Fruit fly (Drosophila melanogaster) Kc167 (cell line): ENCODE results near the gene CG12983.

Experiments used
- Myc ChIP-seq: fragments of >200 bp; optimal IDR thresholded peaks from 2 replicates; lab custom pipeline; 2017; ENCODE audit warnings: missing external identifiers
- Sin3A ChIP-seq: fragments of >200 bp; optimal IDR thresholded peaks from 2 replicates; lab custom pipeline; 2018; ENCODE audit warnings: missing external identifiers
- h ChIP-seq: fragments of >200 bp; optimal IDR thresholded peaks from 3 replicates; lab custom pipeline; 2018; ENCODE audit warnings: missing external identifiers
- insv ChIP-seq: fragments of >200 bp; optimal IDR thresholded peaks from 3 replicates; lab custom pipeline; 2018; ENCODE audit warnings: missing external identifiers
- psq ChIP-seq: fragments of >200 bp; optimal IDR thresholded peaks from 2 replicates; lab custom pipeline; 2017; ENCODE audit warnings: missing external identifiers
- ttk ChIP-seq: sonication (Bioruptor generic); optimal IDR thresholded peaks from 2 replicates; lab custom pipeline; 2017; ENCODE audit warnings: missing external identifiers

- TF ChIP-seq h (no peak), Myc (lab: Kevin White, UChicago) (no peak), insv (lab: Kevin White, UChicago) (no peak), Sin3A (lab: Kevin White, UChicago) (no peak), ttk (lab: Kevin White, UChicago) (no peak), psq (lab: Kevin White, UChicago) (no peak)
These were observed 51.5 kb downstream of the CG12983 start for dm6 chr3L:20915111-20915510.
